Worm (Caenorhabditis elegans) whole organism, midembryonic: ENCODE data around the gene srx-111.

Source experiments
- T22C8.4 ChIP-seq: fragments of 200-800 bp; sonication (Bioruptor generic); IDR thresholded peaks from 2 replicates; pipeline ENCODE4 v1.3.6; 2022; ENCODE audit warnings: missing genetic modification characterization, missing compliant biosample characterization
- cog-1 ChIP-seq: sonication (generic microtip); optimal IDR thresholded peaks from 2 replicates; lab custom pipeline; 2016; ENCODE audit warnings: missing genetic modification characterization, missing compliant biosample characterization
- flt-1 ChIP-seq: fragments of 200-800 bp; sonication (Bioruptor generic); IDR thresholded peaks from 2 replicates; pipeline ENCODE4 v1.3.6; 2022; ENCODE audit warnings: missing genetic modification characterization, missing compliant biosample characterization
- ref-1 ChIP-seq: fragments of 200-800 bp; sonication (Bioruptor generic); conservative IDR thresholded peaks from 2 replicates; pipeline ENCODE4 v1.3.6; 2022; ENCODE audit warnings: missing genetic modification reagents, missing genetic modification characterization, missing compliant biosample characterization
- tab-1 ChIP-seq: fragments of 200-800 bp; sonication (Bioruptor generic); IDR thresholded peaks from 2 replicates; pipeline ENCODE4 v1.3.6; 2022; ENCODE audit warnings: missing genetic modification characterization, missing compliant biosample characterization
- ztf-29 ChIP-seq: fragments of 200-800 bp; sonication (Bioruptor generic); IDR thresholded peaks from 2 replicates; pipeline ENCODE4 v1.3.6; 2022; ENCODE audit warnings: missing genetic modification reagents, missing genetic modification characterization, missing compliant biosample characterization

DNA sequence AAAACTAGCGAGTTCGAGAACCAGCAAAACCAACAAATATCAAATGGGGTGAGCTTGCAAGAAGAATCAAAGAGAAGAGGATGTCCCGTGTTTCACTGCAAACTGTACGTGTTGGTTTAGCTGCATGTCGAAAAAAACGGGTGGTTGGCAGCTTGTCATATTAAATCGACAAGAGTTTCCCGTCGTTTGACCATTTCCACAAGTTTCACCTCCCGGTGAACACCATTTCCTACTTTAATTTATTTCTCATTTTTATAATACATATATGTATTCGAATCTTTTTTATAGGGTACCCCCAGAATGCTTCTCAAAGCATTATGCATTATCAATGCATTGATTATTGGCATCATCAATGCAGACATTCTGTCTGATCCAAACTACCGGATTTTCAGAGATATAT lies 37.7 kb downstream of the srx-111 start, which contains the start of gene Y8A9A.2:
- TF ChIP-seq cog-1 (tag; lab: Kevin White, UChicago) (no peak), flt-1 (GFP tag; lab: Robert Waterston, UW) (no peak), tab-1 (GFP tag; lab: Robert Waterston, UW) (no peak), T22C8.4 (GFP tag; lab: Robert Waterston, UW) (no peak), ref-1 (GFP tag; lab: Robert Waterston, UW) (no peak), ztf-29 (GFP tag; lab: Robert Waterston, UW) (no peak)
